Worm (Caenorhabditis elegans): ENCODE results near the gene F11G11.4.

The F11G11.4 gene

DNA sequence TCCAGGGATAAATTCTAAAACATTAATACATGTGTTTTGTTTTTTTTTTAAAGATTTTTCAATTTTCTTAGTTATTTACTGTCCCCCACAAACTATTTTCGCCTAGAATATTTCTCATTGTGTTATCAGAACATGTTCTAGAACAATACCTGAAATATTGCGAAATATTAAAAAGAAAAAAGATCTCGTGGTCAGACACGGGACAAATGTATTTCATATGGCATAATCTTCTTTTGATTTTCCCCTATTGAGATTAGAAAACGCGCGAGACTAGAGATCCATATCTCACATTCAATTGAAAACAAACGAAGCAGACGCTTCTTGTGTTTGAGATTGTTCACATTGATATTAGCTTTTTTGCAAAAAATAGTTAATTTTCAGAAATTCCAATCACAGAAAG is 4.3 kb upstream of the F11G11.4 start (continued):
- TF ChIP-seq mxl-2 (GFP tag; conservative IDR thresholded peaks at IDR 0.05) (no peak), spr-1 (tag; optimal IDR thresholded peaks at IDR 0.05) (no peak), daf-16 (GFP tag; optimal IDR thresholded peaks at IDR 0.05) (no peak), daf-16 (tag; optimal IDR thresholded peaks at IDR 0.05) (peak; percentile 2), gei-8 (GFP tag; optimal IDR thresholded peaks at IDR 0.05) (no peak), mep-1 (tag; optimal IDR thresholded peaks at IDR 0.05) (peak; percentile 11), arid-1 (GFP tag; conservative IDR thresholded peaks at IDR 0.05) (no peak), rbr-2 (tag; optimal IDR thresholded peaks at IDR 0.05) (no peak), F26F4.8 (GFP tag; conservative IDR thresholded peaks at IDR 0.05) (no peak), nhr-28 (tag; optimal IDR thresholded peaks at IDR 0.05) (peak; percentile 14), set-16 (GFP tag; IDR thresholded peaks at IDR 0.05) (no peak), lin-29 (GFP tag; IDR thresholded peaks at IDR 0.05) (no peak)

DNA sequence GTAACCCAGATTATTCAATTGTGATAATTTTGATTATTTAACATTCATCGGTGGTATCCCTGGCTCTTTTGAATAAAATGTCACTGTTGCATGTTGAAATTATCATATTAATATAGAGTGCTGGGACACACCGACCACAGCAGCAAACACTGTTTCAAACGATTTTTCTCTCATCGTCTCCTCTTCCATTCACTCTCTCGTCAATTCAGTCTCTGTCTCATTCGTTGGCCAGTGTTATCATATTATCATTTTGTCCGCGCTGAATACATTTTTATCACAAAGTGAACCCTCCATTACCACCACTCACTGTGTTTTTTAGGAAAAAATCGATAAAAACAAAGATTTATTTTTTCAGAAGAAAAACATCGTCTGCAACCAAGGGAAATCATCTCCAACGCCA is 3.3 kb upstream of the F11G11.4 start:
- TF ChIP-seq F10B5.3 (tag; optimal IDR thresholded peaks at IDR 0.05) (no peak), mxl-2 (GFP tag; conservative IDR thresholded peaks at IDR 0.05) (no peak), skn-1 (tag; optimal IDR thresholded peaks at IDR 0.05) (no peak), unc-130 (GFP tag; optimal IDR thresholded peaks at IDR 0.05) (no peak), nhr-25 (tag; optimal IDR thresholded peaks at IDR 0.05; ENCODE audit: borderline replicate concordance, insufficient read depth) (no peak), hmg-1.1 (GFP tag; IDR thresholded peaks at IDR 0.05) (no peak), dpl-1 (GFP tag; optimal IDR thresholded peaks at IDR 0.05) (no peak), egl-27 (tag; optimal IDR thresholded peaks at IDR 0.05) (no peak), zip-2 (tag; optimal IDR thresholded peaks at IDR 0.05) (no peak), nhr-48 (tag; optimal IDR thresholded peaks at IDR 0.05) (no peak), R02D3.7 (tag; optimal IDR thresholded peaks at IDR 0.05) (no peak), mes-2 (tag; optimal IDR thresholded peaks at IDR 0.05; ENCODE audit: poor library complexity, severe bottlenecking) (peak; percentile 48), ceh-32 (tag; optimal IDR thresholded peaks at IDR 0.05; ENCODE audit: poor library complexity) (no peak), T20F7.1 (GFP tag; optimal IDR thresholded peaks at IDR 0.05) (no peak), php-3 (GFP tag; IDR thresholded peaks at IDR 0.05) (no peak), set-16 (GFP tag; IDR thresholded peaks at IDR 0.05) (no peak), jun-1 (tag; optimal IDR thresholded peaks at IDR 0.05) (no peak), fkh-10 (GFP tag; optimal IDR thresholded peaks at IDR 0.05) (no peak), rbr-2 (tag; optimal IDR thresholded peaks at IDR 0.05) (no peak), nhr-237 (tag; optimal IDR thresholded peaks at IDR 0.05) (no peak), F49E8.2 (tag; optimal IDR thresholded peaks at IDR 0.05; ENCODE audit: borderline replicate concordance) (no peak), tra-1 (GFP tag; IDR thresholded peaks at IDR 0.05) (no peak), sdz-12 (GFP tag; optimal IDR thresholded peaks at IDR 0.05) (no peak), ceh-20 (GFP tag; IDR thresholded peaks at IDR 0.05) (no peak; the same call in 1 of the 2 replicates), pha-4 (GFP tag; IDR thresholded peaks at IDR 0.05) (no peak), pha-4 (tag; optimal IDR thresholded peaks at IDR 0.05) (peak; percentile 47), zfp-2 (tag; optimal IDR thresholded peaks at IDR 0.05) (no peak), daf-16 (GFP tag; optimal IDR thresholded peaks at IDR 0.05) (no peak), daf-16 (tag; optimal IDR thresholded peaks at IDR 0.05) (peak; percentile 81), mxl-3 (GFP tag; optimal IDR thresholded peaks at IDR 0.05) (peak; percentile 61), daf-19 (GFP tag; conservative IDR thresholded peaks at IDR 0.05) (no peak), pqm-1 (tag; optimal IDR thresholded peaks at IDR 0.05) (peak; percentile 83), unc-39 (tag; optimal IDR thresholded peaks at IDR 0.05) (no peak), hlh-30 (tag; optimal IDR thresholded peaks at IDR 0.05; ENCODE audit: insufficient read depth) (peak; percentile 36), daf-8 (GFP tag; IDR thresholded peaks at IDR 0.05) (no peak), ceh-44 (GFP tag; IDR thresholded peaks at IDR 0.05) (no peak), nhr-42 (GFP tag; IDR thresholded peaks at IDR 0.05) (no peak), lin-1 (GFP tag; IDR thresholded peaks at IDR 0.05) (no peak), tag-97 (GFP tag; IDR thresholded peaks at IDR 0.05) (no peak), T26A8.4 (GFP tag; IDR thresholded peaks at IDR 0.05) (no peak), zag-1 (tag; optimal IDR thresholded peaks at IDR 0.05) (no peak), aha-1 (tag) (no peak), nhr-111 (GFP tag; optimal IDR thresholded peaks at IDR 0.05) (no peak), ztf-11 (tag; optimal IDR thresholded peaks at IDR 0.05) (no peak)
